Worm (Caenorhabditis elegans): ENCODE results near the gene cku-70.

The cku-70 gene

ce11 chrIII:11207825-11208224 lies 53.2 kb downstream of the cku-70 start:
- TF ChIP-seq zip-8 (tag; optimal IDR thresholded peaks at IDR 0.05) (no peak), ham-2 (GFP tag; optimal IDR thresholded peaks at IDR 0.05) (peak; percentile 8)

ce11 chrIII:11208371-11208770 lies 53.7 kb downstream of the cku-70 start:
- TF ChIP-seq drap-1 (GFP tag; optimal IDR thresholded peaks at IDR 0.05), result no peak
- no peak for TF ChIP-seq blmp-1 (tag; optimal IDR thresholded peaks at IDR 0.05)
- TF ChIP-seq tbx-8 (GFP tag; optimal IDR thresholded peaks at IDR 0.05), result no peak
- no peak for TF ChIP-seq unc-120 (tag; optimal IDR thresholded peaks at IDR 0.05; ENCODE audit: poor library complexity, severe bottlenecking)
- no peak for TF ChIP-seq nhr-28 (tag; optimal IDR thresholded peaks at IDR 0.05)
- TF ChIP-seq elt-3 (tag; optimal IDR thresholded peaks at IDR 0.05), result no peak
- TF ChIP-seq mab-5 (tag; optimal IDR thresholded peaks at IDR 0.05), result no peak
- no peak for TF ChIP-seq pha-4 (tag; optimal IDR thresholded peaks at IDR 0.05)
- no peak for TF ChIP-seq ceh-39 (tag; optimal IDR thresholded peaks at IDR 0.05)
- TF ChIP-seq mep-1 (tag; optimal IDR thresholded peaks at IDR 0.05), result no peak
- TF ChIP-seq zip-8 (tag; optimal IDR thresholded peaks at IDR 0.05), result no peak
- no peak for TF ChIP-seq elt-1 (tag; optimal IDR thresholded peaks at IDR 0.05; ENCODE audit: borderline replicate concordance, insufficient read depth)
- TF ChIP-seq unc-62 (GFP tag; optimal IDR thresholded peaks at IDR 0.05), result no peak
- TF ChIP-seq unc-39 (tag; optimal IDR thresholded peaks at IDR 0.05), result no peak
- no peak for TF ChIP-seq lin-32 (GFP tag; optimal IDR thresholded peaks at IDR 0.05)
- no peak for TF ChIP-seq ceh-43 (GFP tag; optimal IDR thresholded peaks at IDR 0.05)
- no peak for TF ChIP-seq snpc-4 (tag; optimal IDR thresholded peaks at IDR 0.05)
- no peak for TF ChIP-seq hlh-1 (tag; optimal IDR thresholded peaks at IDR 0.05)

Measured in whole organism, mixed stage, embryonic.